Fruit fly (Drosophila melanogaster) whole organism, embryonic: ENCODE measurements around the gene SmydA-9.

Source experiments
- Abd-B ChIP-seq: fragments of 200-800 bp; sonication (Bioruptor generic); optimal IDR thresholded peaks from 2 replicates; lab custom pipeline; 2018; ENCODE audit warnings: missing biosample characterization, mild to moderate bottlenecking, missing genetic modification characterization, moderate library complexity
- Adf1 ChIP-seq: fragments of 200-800 bp; sonication (Bioruptor generic); IDR thresholded peaks from 2 replicates; pipeline ENCODE4 v1.3.6; 2022; ENCODE audit warnings: missing biosample characterization, missing genetic modification characterization
- CG12659 ChIP-seq: fragments of 200-800 bp; sonication (Bioruptor generic); optimal IDR thresholded peaks from 3 replicates; lab custom pipeline; 2017; ENCODE audit warnings: mild to moderate bottlenecking, missing biosample characterization, missing genetic modification reagents, missing genetic modification characterization
- CG12769 ChIP-seq: fragments of 200-800 bp; sonication (Bioruptor generic); optimal IDR thresholded peaks from 2 replicates; lab custom pipeline; 2019; ENCODE audit warnings: missing biosample characterization, mild to moderate bottlenecking, missing genetic modification characterization, moderate library complexity
- CG17186 ChIP-seq: fragments of 200-800 bp; sonication (Bioruptor generic); optimal IDR thresholded peaks from 3 replicates; lab custom pipeline; 2017; ENCODE audit warnings: missing biosample characterization, missing genetic modification reagents, missing genetic modification characterization
- CG18619 ChIP-seq: fragments of 200-800 bp; sonication (Bioruptor generic); optimal IDR thresholded peaks from 3 replicates; lab custom pipeline; 2017; ENCODE audit warnings: missing biosample characterization, mild to moderate bottlenecking, missing genetic modification characterization
- CG2120 ChIP-seq: fragments of 200-800 bp; sonication (Bioruptor generic); optimal IDR thresholded peaks from 3 replicates; lab custom pipeline; 2016; ENCODE audit warnings: missing biosample characterization, missing genetic modification characterization
- CG2202 ChIP-seq: fragments of 200-800 bp; sonication (Bioruptor generic); optimal IDR thresholded peaks from 2 replicates; lab custom pipeline; 2018; ENCODE audit warnings: missing biosample characterization, mild to moderate bottlenecking, missing genetic modification characterization
- CG30020 ChIP-seq: fragments of 200-800 bp; optimal IDR thresholded peaks from 2 replicates; lab custom pipeline; 2019; ENCODE audit warnings: missing biosample characterization, mild to moderate bottlenecking, missing genetic modification characterization, moderate library complexity
- CG31441 ChIP-seq: fragments of 200-800 bp; sonication (Bioruptor generic); IDR thresholded peaks from 2 replicates; pipeline ENCODE4 v1.3.6; 2022; ENCODE audit warnings: missing biosample characterization, missing genetic modification characterization
- CG34224 ChIP-seq: fragments of 200-800 bp; sonication (Bioruptor generic); IDR thresholded peaks from 3 replicates; pipeline ENCODE4 v1.3.6; 2022; ENCODE audit warnings: missing biosample characterization, missing genetic modification characterization; ENCODE audit not compliant: partially characterized antibody
- CG3847 ChIP-seq: fragments of 200-800 bp; sonication (Bioruptor generic); IDR thresholded peaks from 2 replicates; pipeline ENCODE4 v1.3.6; 2022; ENCODE audit warnings: missing biosample characterization, missing genetic modification characterization
- CG7556 ChIP-seq: fragments of 200-800 bp; sonication (Bioruptor generic); optimal IDR thresholded peaks from 2 replicates; lab custom pipeline; 2017; ENCODE audit warnings: missing biosample characterization, mild to moderate bottlenecking, missing genetic modification characterization
- CG9932 ChIP-seq: fragments of 200-800 bp; sonication (Bioruptor generic); IDR thresholded peaks from 2 replicates; pipeline ENCODE4 v1.3.6; 2022; ENCODE audit warnings: missing biosample characterization, missing genetic modification characterization
- CkIIα-i1 ChIP-seq: fragments of 200-800 bp; sonication (Bioruptor generic); IDR thresholded peaks from 2 replicates; pipeline ENCODE4 v1.3.6; 2022; ENCODE audit warnings: missing biosample characterization, missing genetic modification characterization
- Dref ChIP-seq: fragments of 200-800 bp; sonication (Bioruptor generic); IDR thresholded peaks from 2 replicates; pipeline ENCODE4 v1.3.6; 2022; ENCODE audit warnings: missing biosample characterization, missing genetic modification characterization
- E2f2 ChIP-seq: fragments of 200-800 bp; sonication (Bioruptor generic); IDR thresholded peaks from 2 replicates; pipeline ENCODE4 v1.3.6; 2022; ENCODE audit warnings: missing biosample characterization, missing genetic modification characterization
- Hmr ChIP-seq: fragments of 200-800 bp; sonication (Bioruptor generic); optimal IDR thresholded peaks from 3 replicates; lab custom pipeline; 2017; ENCODE audit warnings: mild to moderate bottlenecking, missing biosample characterization, missing genetic modification reagents, missing genetic modification characterization
- Lhr ChIP-seq: fragments of 200-800 bp; sonication (Bioruptor generic); optimal IDR thresholded peaks from 3 replicates; lab custom pipeline; 2017; ENCODE audit warnings: mild to moderate bottlenecking, missing biosample characterization, missing genetic modification reagents, missing genetic modification characterization
- Med ChIP-seq: fragments of 200-800 bp; sonication (Bioruptor generic); peaks from one replicate; lab custom pipeline; 2016; ENCODE audit warnings: missing biosample characterization, missing genetic modification characterization, mild to moderate bottlenecking, inconsistent platforms, moderate library complexity
- Meics ChIP-seq: fragments of 200-800 bp; sonication (Bioruptor generic); optimal IDR thresholded peaks from 2 replicates; lab custom pipeline; 2017; ENCODE audit warnings: missing biosample characterization, mild to moderate bottlenecking, missing genetic modification characterization
- PHDP ChIP-seq: fragments of 200-800 bp; sonication (Bioruptor generic); optimal IDR thresholded peaks from 3 replicates; lab custom pipeline; 2018; ENCODE audit warnings: missing biosample characterization, mild to moderate bottlenecking, missing genetic modification characterization, moderate library complexity
- Scr ChIP-seq: fragments of 200-800 bp; sonication (Bioruptor generic); IDR thresholded peaks from 2 replicates; pipeline ENCODE4 v1.3.6; 2022; ENCODE audit warnings: missing biosample characterization, missing genetic modification characterization; ENCODE audit not compliant: partially characterized antibody
- Vsx1 ChIP-seq: fragments of 200-800 bp; sonication (Bioruptor generic); optimal IDR thresholded peaks from 2 replicates; lab custom pipeline; 2017; ENCODE audit warnings: missing biosample characterization, mild to moderate bottlenecking, missing genetic modification characterization, missing genetic modification reagents
- az2 ChIP-seq: fragments of 200-800 bp; sonication (Bioruptor generic); optimal IDR thresholded peaks from 3 replicates; lab custom pipeline; 2016; ENCODE audit warnings: missing biosample characterization, missing genetic modification characterization
- bab2 ChIP-seq: fragments of 200-800 bp; sonication (Bioruptor generic); optimal IDR thresholded peaks from 2 replicates; lab custom pipeline; 2016; ENCODE audit warnings: missing biosample characterization, missing genetic modification characterization
- chinmo ChIP-seq: fragments of 200-800 bp; sonication (Bioruptor generic); IDR thresholded peaks from 4 replicates; pipeline ENCODE4 v1.3.6; 2022; ENCODE audit warnings: missing biosample characterization, missing genetic modification characterization; ENCODE audit not compliant: partially characterized antibody
- grau ChIP-seq: fragments of 200-800 bp; optimal IDR thresholded peaks from 3 replicates; lab custom pipeline; 2019; ENCODE audit warnings: missing biosample characterization, mild to moderate bottlenecking, missing genetic modification characterization, moderate library complexity
- gsb-n ChIP-seq: fragments of 200-800 bp; sonication (Bioruptor generic); optimal IDR thresholded peaks from 3 replicates; lab custom pipeline; 2018; ENCODE audit warnings: missing biosample characterization, mild to moderate bottlenecking, missing genetic modification characterization
- her ChIP-seq: fragments of 200-800 bp; sonication (Bioruptor generic); optimal IDR thresholded peaks from 2 replicates; lab custom pipeline; 2016; ENCODE audit warnings: missing biosample characterization, missing genetic modification characterization
- hkb ChIP-seq, 2 experiments: fragments of 200-800 bp in 1 of 2; fragments of >200 bp in 1 of 2; sonication (Bioruptor generic) in 1 of 2; IDR thresholded peaks in 1 of 2; optimal IDR thresholded peaks in 1 of 2; 2 replicates each; pipeline versions ENCODE4 v1.3.6 to Lab custom; 2017 to 2022; ENCODE audit warnings: missing biosample characterization in 1 of 2, missing genetic modification characterization in 1 of 2
- insv ChIP-seq, 2 experiments: fragments of 200-800 bp; sonication (Bioruptor generic); optimal IDR thresholded peaks; 3 replicates each; lab custom pipeline; 2016 to 2018; ENCODE audit warnings: missing biosample characterization in 2 of 2, missing genetic modification characterization in 2 of 2
- onecut ChIP-seq: fragments of 200-800 bp; sonication (Bioruptor generic); IDR thresholded peaks from 2 replicates; pipeline ENCODE4 v1.3.6; 2022; ENCODE audit warnings: missing biosample characterization, missing genetic modification characterization
- otp ChIP-seq: fragments of 200-800 bp; sonication (Bioruptor generic); IDR thresholded peaks from 3 replicates; pipeline ENCODE4, ENCODE4 v1.3.6; 2022; ENCODE audit warnings: missing biosample characterization, missing genetic modification characterization
- row ChIP-seq: fragments of 200-800 bp; sonication (Bioruptor generic); IDR thresholded peaks from 3 replicates; pipeline ENCODE4 v1.3.6; 2022; ENCODE audit warnings: missing biosample characterization, missing genetic modification characterization
- sd ChIP-seq: fragments of 200-800 bp; sonication (Bioruptor generic); optimal IDR thresholded peaks from 3 replicates; lab custom pipeline; 2018; ENCODE audit warnings: missing biosample characterization, mild to moderate bottlenecking, missing genetic modification characterization, moderate library complexity
- sens ChIP-seq: fragments of 200-800 bp; sonication (Bioruptor generic); peaks from one replicate; lab custom pipeline; 2016; ENCODE audit warnings: missing biosample characterization, missing genetic modification characterization
- unpg ChIP-seq: fragments of 200-800 bp; sonication (Bioruptor generic); optimal IDR thresholded peaks from 3 replicates; lab custom pipeline; 2018; ENCODE audit warnings: missing biosample characterization, mild to moderate bottlenecking, missing genetic modification characterization, moderate library complexity
- wdn ChIP-seq: fragments of 200-800 bp; sonication (Bioruptor generic); IDR thresholded peaks from 2 replicates; pipeline ENCODE4 v1.3.6; 2022; ENCODE audit warnings: missing biosample characterization, missing genetic modification characterization

Gene SmydA-9

dm6 chrX:9224423-9224822 lies 13.7 kb upstream of the SmydA-9 start (continued):
- TF ChIP-seq CG12769 (tag; lab: Kevin White, UChicago): no peak
- TF ChIP-seq Lhr (GFP tag; lab: Kevin White, UChicago): no peak
- TF ChIP-seq CkIIα-i1: no peak

dm6 chrX:9223182-9223581 lies 12.5 kb upstream of the SmydA-9 start, which contains the start of gene t:
t (minus strand) TSS chrX:9223257.
- TF ChIP-seq gsb-n (no peak), unpg (GFP tag; lab: Kevin White, UChicago) (peak; percentile 18), sd (no peak), Abd-B (GFP tag; lab: Kevin White, UChicago) (no peak), Hmr (peak; percentile 13), otp (GFP tag; lab: Robert Waterston, UW) (no peak), her (GFP tag; lab: Kevin White, UChicago) (no peak), onecut (GFP tag; lab: Robert Waterston, UW) (peak; percentile 58), row (GFP tag; lab: Robert Waterston, UW) (peak; percentile 28; the same call in 1 of the 3 replicates), Meics (GFP tag; lab: Kevin White, UChicago) (peak; percentile 12), CG9932 (0 out of 2 replicates have a peak, but pooled peaks have one; percentile 21), CG3847 (GFP tag; lab: Robert Waterston, UW) (no peak), CG31441 (GFP tag; lab: Robert Waterston, UW) (no peak), chinmo (GFP tag; lab: Robert Waterston, UW) (0 out of 4 replicates have a peak, but pooled peaks have one; percentile 29), wdn (0 out of 2 replicates have a peak, but pooled peaks have one; percentile 13), az2 (peak; percentile 5), Scr (GFP tag; lab: Robert Waterston, UW) (peak; percentile 22; the same call in 1 of the 2 replicates), Dref (GFP tag; lab: Robert Waterston, UW) (peak; percentile 33; the same call in 1 of the 2 replicates), CG18619 (GFP tag; lab: Kevin White, UChicago) (peak; percentile 0), CG17186 (GFP tag; lab: Kevin White, UChicago) (no peak), bab2 (GFP tag; lab: Kevin White, UChicago) (no peak), sens (no peak), CG2120 (GFP tag; lab: Kevin White, UChicago) (peak; percentile 19), Vsx1 (GFP tag; lab: Kevin White, UChicago) (no peak), CG30020 (tag; lab: Kevin White, UChicago) (no peak), insv (GFP tag; optimal IDR thresholded peaks at IDR 0.05; lab: Kevin White, UChicago) (peak in 1 of 2 experiments; percentile 28), CG12659 (GFP tag; lab: Kevin White, UChicago) (peak; percentile 21), PHDP (tag; lab: Kevin White, UChicago) (peak; percentile 5), Med (GFP tag; lab: Kevin White, UChicago) (peak; percentile 47), grau (peak; percentile 23), hkb (optimal IDR thresholded peaks at IDR 0.05; lab: Kevin White, UChicago) (no peak), hkb (GFP tag; IDR thresholded peaks at IDR 0.05; lab: Robert Waterston, UW) (0 out of 2 replicates have a peak, but pooled peaks have one; percentile 25), E2f2 (GFP tag; lab: Robert Waterston, UW) (peak; percentile 20; the same call in 1 of the 2 replicates), Adf1 (GFP tag; lab: Robert Waterston, UW) (peak; percentile 95), CG7556 (GFP tag; lab: Kevin White, UChicago) (peak; percentile 11), CG2202 (tag; lab: Kevin White, UChicago) (no peak), CG34224 (GFP tag; lab: Robert Waterston, UW) (peak; percentile 25; the same call in 1 of the 3 replicates)
- TF ChIP-seq, all 482 proteins: peak for 23
